Worm (Caenorhabditis elegans) whole organism, midembryonic: ENCODE results near the gene F41G3.19.

Experiments used
- T22C8.4 ChIP-seq: fragments of 200-800 bp; sonication (Bioruptor generic); IDR thresholded peaks from 2 replicates; pipeline ENCODE4 v1.3.6; 2022; ENCODE audit warnings: missing genetic modification characterization, missing compliant biosample characterization
- cog-1 ChIP-seq: sonication (generic microtip); optimal IDR thresholded peaks from 2 replicates; lab custom pipeline; 2016; ENCODE audit warnings: missing genetic modification characterization, missing compliant biosample characterization
- flt-1 ChIP-seq: fragments of 200-800 bp; sonication (Bioruptor generic); IDR thresholded peaks from 2 replicates; pipeline ENCODE4 v1.3.6; 2022; ENCODE audit warnings: missing genetic modification characterization, missing compliant biosample characterization
- klf-2 ChIP-seq: fragments of 200-800 bp; sonication (Bioruptor generic); conservative IDR thresholded peaks from 2 replicates; pipeline ENCODE4 v1.3.6; 2022; ENCODE audit warnings: missing genetic modification reagents, missing genetic modification characterization, missing compliant biosample characterization
- med-1 ChIP-seq: sonication (generic microtip); optimal IDR thresholded peaks from 2 replicates; lab custom pipeline; 2017; ENCODE audit warnings: missing genetic modification characterization, mild to moderate bottlenecking, missing compliant biosample characterization, antibody characterized with exemption, missing genetic modification reagents; ENCODE audit not compliant: insufficient read depth
- ref-1 ChIP-seq: fragments of 200-800 bp; sonication (Bioruptor generic); conservative IDR thresholded peaks from 2 replicates; pipeline ENCODE4 v1.3.6; 2022; ENCODE audit warnings: missing genetic modification reagents, missing genetic modification characterization, missing compliant biosample characterization
- tab-1 ChIP-seq: fragments of 200-800 bp; sonication (Bioruptor generic); IDR thresholded peaks from 2 replicates; pipeline ENCODE4 v1.3.6; 2022; ENCODE audit warnings: missing genetic modification characterization, missing compliant biosample characterization
- ztf-23 ChIP-seq: fragments of 200-800 bp; sonication (Bioruptor generic); IDR thresholded peaks from 2 replicates; pipeline ENCODE4 v1.3.6; 2022; ENCODE audit warnings: missing genetic modification reagents, missing genetic modification characterization, missing compliant biosample characterization
- ztf-29 ChIP-seq: fragments of 200-800 bp; sonication (Bioruptor generic); IDR thresholded peaks from 2 replicates; pipeline ENCODE4 v1.3.6; 2022; ENCODE audit warnings: missing genetic modification reagents, missing genetic modification characterization, missing compliant biosample characterization

DNA sequence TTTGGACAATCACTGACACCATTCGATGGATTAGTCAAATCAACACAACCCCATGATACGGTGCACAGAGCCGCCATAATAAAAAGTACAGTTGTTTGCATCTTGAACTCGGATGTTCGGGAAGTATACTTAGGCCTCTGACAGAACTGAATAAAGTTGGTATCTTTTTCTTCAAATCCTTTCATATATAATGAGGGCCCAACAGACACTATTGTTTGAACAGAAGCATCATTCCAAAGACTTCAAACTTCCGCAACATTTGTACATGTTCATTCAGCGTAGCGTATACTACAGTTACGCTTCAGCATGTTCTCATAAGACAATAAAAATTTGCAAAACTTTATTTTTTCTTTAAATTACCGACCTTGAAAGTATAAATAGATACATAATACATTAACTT is at the start of gene F41G3.19:
- no peak for TF ChIP-seq ztf-29
- no peak for TF ChIP-seq tab-1
- TF ChIP-seq ref-1 (GFP tag; lab: Robert Waterston, UW): no peak
- no peak for TF ChIP-seq ztf-23 (GFP tag; lab: Robert Waterston, UW)
- TF ChIP-seq med-1 (GFP tag; lab: Kevin White, UChicago): no peak
- TF ChIP-seq klf-2 (GFP tag; lab: Robert Waterston, UW): no peak
- TF ChIP-seq flt-1 (GFP tag; lab: Robert Waterston, UW): no peak
- TF ChIP-seq cog-1 (tag; lab: Kevin White, UChicago): no peak
- no peak for TF ChIP-seq T22C8.4 (GFP tag; lab: Robert Waterston, UW)
